Worm (Caenorhabditis elegans): ENCODE data around the gene scl-14.

- TF ChIP-seq hlh-8 (tag; optimal IDR thresholded peaks at IDR 0.05) (no peak), ceh-6 (GFP tag; optimal IDR thresholded peaks at IDR 0.05) (no peak), pqm-1 (tag; optimal IDR thresholded peaks at IDR 0.05) (no peak), rnt-1 (tag; optimal IDR thresholded peaks at IDR 0.05) (no peak), madf-2 (tag; optimal IDR thresholded peaks at IDR 0.05) (no peak), nfya-1 (tag; optimal IDR thresholded peaks at IDR 0.05) (no peak), unc-3 (GFP tag; conservative IDR thresholded peaks at IDR 0.05) (no peak), unc-3 (tag; optimal IDR thresholded peaks at IDR 0.05) (no peak)
Measured at ce11 chrIV:13204037-13204436, 38.8 kb downstream of the scl-14 start, which contains the start of gene ced-3.

Data from whole organism, late embryonic.